Worm (Caenorhabditis elegans): ENCODE results near the gene Y69H2.10.

DNA sequence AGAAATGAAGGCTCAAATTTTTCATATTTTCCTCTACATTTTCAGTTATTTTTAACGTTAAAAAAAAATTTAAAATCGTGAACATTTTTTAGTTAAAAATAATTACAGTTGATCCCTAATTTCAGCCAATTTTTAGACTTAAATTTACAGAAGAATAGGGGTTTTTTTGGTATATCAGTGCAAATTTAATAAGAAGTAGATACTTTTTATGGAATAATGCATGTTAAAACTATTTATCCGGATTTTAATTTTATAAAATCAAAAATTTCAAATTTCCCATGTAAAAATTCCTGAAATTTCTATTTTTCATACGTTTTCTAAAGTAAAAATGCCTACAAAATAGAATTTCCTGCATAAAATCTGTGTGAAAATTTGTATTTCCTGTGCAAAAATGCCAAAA is 54.0 kb downstream of the Y69H2.10 start:
- TF ChIP-seq ref-2 (tag; optimal IDR thresholded peaks at IDR 0.05): no peak
- TF ChIP-seq ets-4 (tag; optimal IDR thresholded peaks at IDR 0.05): no peak
- no peak for TF ChIP-seq nhr-232 (tag; optimal IDR thresholded peaks at IDR 0.05)
- no peak for TF ChIP-seq che-1 (tag; optimal IDR thresholded peaks at IDR 0.05)
- TF ChIP-seq tbx-7 (tag; optimal IDR thresholded peaks at IDR 0.05): no peak
- no peak for TF ChIP-seq dmd-4 (tag; optimal IDR thresholded peaks at IDR 0.05; ENCODE audit: borderline replicate concordance)
- no peak for TF ChIP-seq nfya-1 (tag; optimal IDR thresholded peaks at IDR 0.05)
- TF ChIP-seq pha-2 (tag; optimal IDR thresholded peaks at IDR 0.05): no peak
- no peak for TF ChIP-seq tbx-2 (tag; optimal IDR thresholded peaks at IDR 0.05)
- TF ChIP-seq unc-86 (tag; optimal IDR thresholded peaks at IDR 0.05): no peak
- no peak for TF ChIP-seq pag-3 (tag; optimal IDR thresholded peaks at IDR 0.05; ENCODE audit: borderline replicate concordance)
- no peak for TF ChIP-seq pha-4 (tag; optimal IDR thresholded peaks at IDR 0.05)
